Worm (Caenorhabditis elegans): ENCODE data around the gene srv-16.

srv-16 gene

ce11 chrIV:15901123-15901522, 32.6 kb downstream of the srv-16 start, which contains the start of gene Y105C5B.5:
Gene Y105C5B.5 (minus strand): TSS chrIV:15901225.
- TF ChIP-seq zip-4 (GFP tag; optimal IDR thresholded peaks at IDR 0.05) (no peak), tbx-2 (tag; optimal IDR thresholded peaks at IDR 0.05) (peak; percentile 46), dpl-1 (GFP tag; optimal IDR thresholded peaks at IDR 0.05) (peak in 1 of 3 experiments; percentile 7), ceh-8 (GFP tag; optimal IDR thresholded peaks at IDR 0.05) (no peak), swsn-7 (tag; optimal IDR thresholded peaks at IDR 0.05) (no peak), nhr-90 (tag; optimal IDR thresholded peaks at IDR 0.05; ENCODE audit: poor library complexity) (peak; percentile 44), ceh-90 (tag; optimal IDR thresholded peaks at IDR 0.05) (no peak), lin-35 (GFP tag; optimal IDR thresholded peaks at IDR 0.05) (peak in 1 of 2 experiments; percentile 59), lsy-2 (tag; optimal IDR thresholded peaks at IDR 0.05) (peak; percentile 6 to 46), nhr-12 (tag; optimal IDR thresholded peaks at IDR 0.05) (no peak), grh-1 (GFP tag; IDR thresholded peaks at IDR 0.05) (peak; percentile 85), nhr-19 (GFP tag; conservative IDR thresholded peaks at IDR 0.05) (0 out of 2 replicates have a peak, but pooled peaks have one; percentile 27), aly-2 (tag; optimal IDR thresholded peaks at IDR 0.05) (no peak), nhr-71 (tag; optimal IDR thresholded peaks at IDR 0.05) (peak; percentile 69), efl-1 (optimal IDR thresholded peaks at IDR 0.05) (peak in 1 of 2 experiments; percentile 2), efl-1 (GFP tag; optimal IDR thresholded peaks at IDR 0.05 in 1 of 2) (no peak), snu-23 (GFP tag; optimal IDR thresholded peaks at IDR 0.05) (peak; percentile 70), elt-3 (tag; optimal IDR thresholded peaks at IDR 0.05) (peak in 2 of 6 experiments; percentile 29 to 64), nhr-20 (tag; optimal IDR thresholded peaks at IDR 0.05) (peak; percentile 91), unc-130 (tag; optimal IDR thresholded peaks at IDR 0.05) (no peak), nhr-85 (tag) (peak; percentile 87), lir-3 (tag; optimal IDR thresholded peaks at IDR 0.05; ENCODE audit: poor library complexity) (peak; percentile 32)

- TF ChIP-seq pqm-1 (tag; optimal IDR thresholded peaks at IDR 0.05), result no peak
- TF ChIP-seq efl-1 (optimal IDR thresholded peaks at IDR 0.05), result no peak
- TF ChIP-seq efl-1 (GFP tag; optimal IDR thresholded peaks at IDR 0.05 in 1 of 2), result peak in 1 of 2 experiments; percentile 52
These were observed 33.6 kb downstream of the srv-16 start for ce11 chrIV:15900158-15900557.

DNA sequence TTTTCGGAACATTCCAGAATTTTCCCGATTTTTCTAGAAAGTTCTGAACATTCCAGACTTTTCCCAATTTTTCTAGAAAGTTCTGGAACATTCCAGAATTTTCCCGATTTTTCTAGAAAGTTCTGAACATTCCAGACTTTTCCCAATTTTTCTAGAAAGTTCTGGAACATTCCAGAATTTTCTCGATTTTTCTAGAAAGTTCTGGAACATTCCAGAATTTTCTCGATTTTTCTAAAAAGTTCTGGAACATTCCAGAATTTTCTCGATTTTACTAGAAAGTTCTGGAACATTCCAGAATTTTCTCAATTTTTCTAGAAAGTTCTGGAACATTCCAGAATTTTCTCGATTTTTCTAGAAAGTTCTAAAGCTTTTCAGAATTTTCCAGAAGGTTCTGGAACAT, 37.9 kb downstream of the srv-16 start:
- TF ChIP-seq mab-9 (GFP tag; IDR thresholded peaks at IDR 0.05) (peak; percentile 59; the same call in 1 of the 2 replicates), unc-98 (GFP tag; IDR thresholded peaks at IDR 0.05) (peak; percentile 64)

ce11 chrIV:15894819-15895218, 38.9 kb downstream of the srv-16 start:
- no peak for TF ChIP-seq nhr-76 (tag; optimal IDR thresholded peaks at IDR 0.05)
- no peak for TF ChIP-seq lin-35 (GFP tag; optimal IDR thresholded peaks at IDR 0.05)
- TF ChIP-seq nhr-28 (tag; optimal IDR thresholded peaks at IDR 0.05), result no peak
- no peak for TF ChIP-seq lir-3 (tag; optimal IDR thresholded peaks at IDR 0.05; ENCODE audit: poor library complexity)

DNA sequence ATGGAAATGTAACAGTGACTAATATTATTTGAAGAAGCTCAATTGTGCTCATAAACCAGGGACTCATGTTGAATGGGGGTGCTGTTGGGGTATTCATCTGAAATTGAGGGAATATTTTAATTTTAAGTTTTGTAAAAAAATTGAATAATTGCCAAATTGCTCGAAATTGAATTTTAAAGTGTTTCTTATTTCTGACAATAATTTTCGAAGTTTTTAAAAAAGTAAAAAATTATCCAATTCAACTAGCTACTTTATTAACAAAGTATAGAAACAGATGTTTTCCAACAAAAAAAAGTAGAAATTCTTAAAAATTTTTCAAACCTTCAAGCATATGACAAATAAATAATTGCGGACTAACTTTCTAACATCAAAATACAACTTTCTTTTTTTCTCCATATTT, 39.6 kb downstream of the srv-16 start, which contains the start of gene srv-14:
srv-14 (minus strand) TSS at position 101 of the 400 bp plus-strand sequence.
- no peak for TF ChIP-seq vab-15 (tag; optimal IDR thresholded peaks at IDR 0.05)
- TF ChIP-seq skn-1 (tag; optimal IDR thresholded peaks at IDR 0.05), result no peak
- no peak for TF ChIP-seq zag-1 (tag; optimal IDR thresholded peaks at IDR 0.05)
- TF ChIP-seq fkh-10 (GFP tag; optimal IDR thresholded peaks at IDR 0.05), result no peak
- no peak for TF ChIP-seq irx-1 (tag; optimal IDR thresholded peaks at IDR 0.05)
- TF ChIP-seq hpl-2 (GFP tag; optimal IDR thresholded peaks at IDR 0.05), result no peak
- no peak for TF ChIP-seq ceh-63 (GFP tag; optimal IDR thresholded peaks at IDR 0.05)
- TF ChIP-seq aha-1 (tag; optimal IDR thresholded peaks at IDR 0.05), result no peak
- TF ChIP-seq nhr-28 (tag; optimal IDR thresholded peaks at IDR 0.05), result no peak

Measured in whole organism, L1 larva.